Worm (Caenorhabditis elegans) whole organism, L3 larva: ENCODE data around the gene his-8.

ENCODE experiments used
- egl-27 ChIP-seq: sonication (generic microtip); optimal IDR thresholded peaks from 4 replicates; lab custom pipeline; 2017; ENCODE audit warnings: missing biosample characterization, missing genetic modification reagents, missing genetic modification characterization
- fos-1 ChIP-seq: fragments of 150-350 bp; optimal IDR thresholded peaks from 2 replicates; lab custom pipeline; 2014; ENCODE audit warnings: missing biosample characterization, missing genetic modification characterization
- lin-39 ChIP-seq: fragments of 150-350 bp; optimal IDR thresholded peaks from 2 replicates; lab custom pipeline; 2018; ENCODE audit warnings: missing biosample characterization, missing genetic modification reagents, missing genetic modification characterization
- nhr-77 ChIP-seq: fragments of 150-350 bp; optimal IDR thresholded peaks from 2 replicates; lab custom pipeline; 2014; ENCODE audit warnings: missing biosample characterization, missing genetic modification characterization
- unc-62 ChIP-seq: fragments of 150-350 bp; sonication (generic microtip); optimal IDR thresholded peaks from 4 replicates; lab custom pipeline; 2014; ENCODE audit warnings: missing biosample characterization, missing genetic modification reagents, missing genetic modification characterization
- ztf-11 ChIP-seq: fragments of 150-350 bp; optimal IDR thresholded peaks from 2 replicates; lab custom pipeline; 2014; ENCODE audit warnings: missing biosample characterization, missing genetic modification characterization

- no peak for TF ChIP-seq egl-27
- TF ChIP-seq lin-39, result no peak
- no peak for TF ChIP-seq fos-1
- no peak for TF ChIP-seq ztf-11 (tag; lab: Kevin White, UChicago)
- TF ChIP-seq unc-62 (GFP tag; lab: Kevin White, UChicago), result no peak
- TF ChIP-seq nhr-77 (tag; lab: Kevin White, UChicago), result no peak
Observed at ce11 chrV:8516426-8516825, 16.5 kb downstream of the his-8 start.
